Worm (Caenorhabditis elegans) whole organism, L3 larva: Measurements from ENCODE around the gene mig-2.

Experiments used
- R02D3.7 ChIP-seq: fragments of 150-350 bp; optimal IDR thresholded peaks from 2 replicates; lab custom pipeline; 2014; ENCODE audit warnings: missing biosample characterization, missing genetic modification characterization
- ZK546.5 ChIP-seq: sonication (generic microtip); optimal IDR thresholded peaks from 2 replicates; lab custom pipeline; 2017; ENCODE audit warnings: missing biosample characterization, missing genetic modification characterization
- aly-2 ChIP-seq: fragments of 150-350 bp; optimal IDR thresholded peaks from 2 replicates; lab custom pipeline; 2014; ENCODE audit warnings: missing biosample characterization, missing genetic modification characterization
- ceh-16 ChIP-seq: sonication (generic microtip); optimal IDR thresholded peaks from 2 replicates; lab custom pipeline; 2017; ENCODE audit warnings: missing biosample characterization, missing genetic modification characterization
- ceh-28 ChIP-seq: fragments of 150-350 bp; optimal IDR thresholded peaks from 2 replicates; lab custom pipeline; 2014; ENCODE audit warnings: missing biosample characterization, missing genetic modification reagents, missing genetic modification characterization
- ceh-82 ChIP-seq: fragments of 150-350 bp; optimal IDR thresholded peaks from 2 replicates; lab custom pipeline; 2014; ENCODE audit warnings: missing biosample characterization, missing genetic modification characterization
- ceh-9 ChIP-seq: sonication (generic microtip); optimal IDR thresholded peaks from 2 replicates; lab custom pipeline; 2018; ENCODE audit warnings: missing biosample characterization, missing genetic modification characterization
- daf-12 ChIP-seq: fragments of 150-350 bp; optimal IDR thresholded peaks from 2 replicates; lab custom pipeline; 2014; ENCODE audit warnings: missing biosample characterization, missing genetic modification reagents, missing genetic modification characterization
- egl-27 ChIP-seq: sonication (generic microtip); optimal IDR thresholded peaks from 4 replicates; lab custom pipeline; 2017; ENCODE audit warnings: missing biosample characterization, missing genetic modification reagents, missing genetic modification characterization
- egl-5 ChIP-seq: fragments of 150-350 bp; optimal IDR thresholded peaks from 2 replicates; lab custom pipeline; 2017; ENCODE audit warnings: missing biosample characterization, missing genetic modification reagents, missing genetic modification characterization, inconsistent platforms
- elt-1 ChIP-seq: fragments of 150-350 bp; optimal IDR thresholded peaks from 2 replicates; lab custom pipeline; 2014; ENCODE audit warnings: missing biosample characterization, missing genetic modification characterization
- elt-2 ChIP-seq: sonication (generic microtip); optimal IDR thresholded peaks from 2 replicates; lab custom pipeline; 2016; ENCODE audit warnings: missing genetic modification reagents, mild to moderate bottlenecking, missing genetic modification characterization, missing compliant biosample characterization
- elt-3 ChIP-seq, 3 experiments: fragments of 150-350 bp in 1 of 3; sonication (generic microtip) in 2 of 3; optimal IDR thresholded peaks; 2 replicates in 2 of 3; 4 replicates in 1 of 3; lab custom pipeline; 2014 to 2017; ENCODE audit warnings: missing biosample characterization in 3 of 3, missing genetic modification characterization in 3 of 3
- fkh-10 ChIP-seq: sonication (generic microtip); optimal IDR thresholded peaks from 2 replicates; lab custom pipeline; 2017; ENCODE audit warnings: missing biosample characterization, missing genetic modification reagents, missing genetic modification characterization
- fkh-2 ChIP-seq: fragments of 150-350 bp; optimal IDR thresholded peaks from 2 replicates; lab custom pipeline; 2014; ENCODE audit warnings: missing biosample characterization, missing genetic modification reagents, missing genetic modification characterization
- fos-1 ChIP-seq: fragments of 150-350 bp; optimal IDR thresholded peaks from 2 replicates; lab custom pipeline; 2014; ENCODE audit warnings: missing biosample characterization, missing genetic modification characterization
- hmg-11 ChIP-seq: sonication (generic microtip); optimal IDR thresholded peaks from 2 replicates; lab custom pipeline; 2016; ENCODE audit warnings: missing genetic modification characterization, missing compliant biosample characterization
- jun-1 ChIP-seq: fragments of 150-350 bp; optimal IDR thresholded peaks from 2 replicates; lab custom pipeline; 2014; ENCODE audit warnings: missing biosample characterization, missing genetic modification reagents, missing genetic modification characterization
- lin-15B ChIP-seq: fragments of 150-350 bp; optimal IDR thresholded peaks from 2 replicates; lab custom pipeline; 2014; ENCODE audit warnings: missing biosample characterization, missing genetic modification characterization
- lin-39 ChIP-seq: fragments of 150-350 bp; optimal IDR thresholded peaks from 2 replicates; lab custom pipeline; 2018; ENCODE audit warnings: missing biosample characterization, missing genetic modification reagents, missing genetic modification characterization
- lsy-12 ChIP-seq: sonication (generic microtip); optimal IDR thresholded peaks from 2 replicates; lab custom pipeline; 2016; ENCODE audit warnings: mild to moderate bottlenecking, missing genetic modification characterization, missing compliant biosample characterization
- mdl-1 ChIP-seq: fragments of 150-350 bp; optimal IDR thresholded peaks from 2 replicates; lab custom pipeline; 2014; ENCODE audit warnings: missing biosample characterization, missing genetic modification characterization
- mml-1 ChIP-seq: fragments of 150-350 bp; sonication (generic microtip); optimal IDR thresholded peaks from 3 replicates; lab custom pipeline; 2014; ENCODE audit warnings: missing biosample characterization, missing genetic modification characterization
- nfya-1 ChIP-seq: sonication (generic microtip); optimal IDR thresholded peaks from 2 replicates; lab custom pipeline; 2017; ENCODE audit warnings: missing genetic modification characterization, mild to moderate bottlenecking, missing compliant biosample characterization, antibody characterized with exemption, moderate library complexity; ENCODE audit not compliant: insufficient read depth
- nhr-12 ChIP-seq: fragments of 150-350 bp; optimal IDR thresholded peaks from 2 replicates; lab custom pipeline; 2014; ENCODE audit warnings: missing biosample characterization, missing genetic modification characterization
- nhr-23 ChIP-seq: fragments of 150-350 bp; optimal IDR thresholded peaks from 2 replicates; lab custom pipeline; 2014; ENCODE audit warnings: missing biosample characterization, missing genetic modification reagents, missing genetic modification characterization
- nhr-237 ChIP-seq: fragments of 150-350 bp; optimal IDR thresholded peaks from 2 replicates; lab custom pipeline; 2014; ENCODE audit warnings: missing biosample characterization, missing genetic modification characterization
- nhr-25 ChIP-seq: sonication (generic microtip); optimal IDR thresholded peaks from 2 replicates; lab custom pipeline; 2017; ENCODE audit warnings: missing biosample characterization, missing genetic modification characterization
- nhr-43 ChIP-seq: sonication (generic microtip); optimal IDR thresholded peaks from 2 replicates; lab custom pipeline; 2016; ENCODE audit warnings: mild to moderate bottlenecking, missing genetic modification characterization, missing compliant biosample characterization; ENCODE audit not compliant: poor library complexity, severe bottlenecking
- nhr-76 ChIP-seq: fragments of 150-350 bp; sonication (generic microtip); optimal IDR thresholded peaks from 5 replicates; lab custom pipeline; 2014; ENCODE audit warnings: missing biosample characterization, missing genetic modification characterization
- nhr-77 ChIP-seq: fragments of 150-350 bp; optimal IDR thresholded peaks from 2 replicates; lab custom pipeline; 2014; ENCODE audit warnings: missing biosample characterization, missing genetic modification characterization
- pha-4 ChIP-seq: fragments of 150-350 bp; optimal IDR thresholded peaks from 2 replicates; lab custom pipeline; 2014; ENCODE audit warnings: missing biosample characterization, missing genetic modification reagents, missing genetic modification characterization
- pqm-1 ChIP-seq: fragments of 150-350 bp; optimal IDR thresholded peaks from 2 replicates; lab custom pipeline; 2017; ENCODE audit warnings: missing biosample characterization, missing genetic modification characterization, inconsistent platforms
- skn-1 ChIP-seq: fragments of 150-350 bp; optimal IDR thresholded peaks from 2 replicates; lab custom pipeline; 2014; ENCODE audit warnings: missing biosample characterization, missing genetic modification characterization
- snpc-4 ChIP-seq: fragments of 150-350 bp; optimal IDR thresholded peaks from 2 replicates; lab custom pipeline; 2014; ENCODE audit warnings: missing biosample characterization, missing genetic modification characterization
- unc-62 ChIP-seq: fragments of 150-350 bp; sonication (generic microtip); optimal IDR thresholded peaks from 4 replicates; lab custom pipeline; 2014; ENCODE audit warnings: missing biosample characterization, missing genetic modification reagents, missing genetic modification characterization
- zag-1 ChIP-seq: fragments of 150-350 bp; optimal IDR thresholded peaks from 2 replicates; lab custom pipeline; 2014; ENCODE audit warnings: missing biosample characterization, missing genetic modification characterization
- ztf-11 ChIP-seq: fragments of 150-350 bp; optimal IDR thresholded peaks from 2 replicates; lab custom pipeline; 2014; ENCODE audit warnings: missing biosample characterization, missing genetic modification characterization
- ztf-4 ChIP-seq: fragments of 150-350 bp; optimal IDR thresholded peaks from 2 replicates; lab custom pipeline; 2014; ENCODE audit warnings: missing biosample characterization, missing genetic modification characterization

The mig-2 gene

ce11 chrX:11519016-11519509 lies 29.3 kb upstream of the mig-2 start, which contains the start of gene hpo-34:
hpo-34 (minus strand) TSS chrX:11519066.
- TF ChIP-seq nhr-237 (no peak), daf-12 (tag; lab: Kevin White, UChicago) (no peak), unc-62 (no peak), pqm-1 (tag; lab: Kevin White, UChicago) (peak; percentile 92), mml-1 (tag; lab: Kevin White, UChicago) (no peak), ceh-82 (tag; lab: Kevin White, UChicago) (no peak), nhr-12 (tag; lab: Kevin White, UChicago) (no peak), zag-1 (no peak), fos-1 (tag; lab: Kevin White, UChicago) (peak; percentile 17), pha-4 (tag; lab: Kevin White, UChicago) (peak; percentile 40), lsy-12 (tag; lab: Kevin White, UChicago) (no peak), jun-1 (tag; lab: Kevin White, UChicago) (peak; percentile 23), elt-2 (tag; lab: Kevin White, UChicago) (peak; percentile 96), snpc-4 (tag; lab: Kevin White, UChicago) (no peak)

- peak in 1 of 3 experiments; percentile 52 for TF ChIP-seq elt-3 (tag; optimal IDR thresholded peaks at IDR 0.05; lab: Kevin White, UChicago)
- no peak for TF ChIP-seq nhr-237
- TF ChIP-seq fkh-2 (tag; lab: Kevin White, UChicago) = no peak
- peak; percentile 82 for TF ChIP-seq ceh-28 (tag; lab: Kevin White, UChicago)
- TF ChIP-seq elt-2 (tag; lab: Kevin White, UChicago) = peak; percentile 68
- peak; percentile 51 for TF ChIP-seq nhr-25
- peak; percentile 69 for TF ChIP-seq egl-5 (tag; lab: Kevin White, UChicago)
- peak; percentile 48 for TF ChIP-seq pqm-1 (tag; lab: Kevin White, UChicago)
- TF ChIP-seq ceh-16 (tag; lab: Kevin White, UChicago) = no peak
- peak; percentile 84 for TF ChIP-seq jun-1 (tag; lab: Kevin White, UChicago)
- peak; percentile 89 for TF ChIP-seq skn-1 (tag; lab: Kevin White, UChicago)
- no peak for TF ChIP-seq fos-1 (tag; lab: Kevin White, UChicago)
- TF ChIP-seq nfya-1 = peak; percentile 83
- no peak for TF ChIP-seq zag-1
- TF ChIP-seq lin-15B (tag; lab: Kevin White, UChicago) = no peak
- peak; percentile 90 for TF ChIP-seq nhr-23
- TF ChIP-seq fkh-10 = no peak
- peak; percentile 47 for TF ChIP-seq R02D3.7 (tag; lab: Kevin White, UChicago)
- no peak for TF ChIP-seq ztf-11 (tag; lab: Kevin White, UChicago)
- TF ChIP-seq hmg-11 (tag; lab: Kevin White, UChicago) = peak; percentile 86
- peak; percentile 54 for TF ChIP-seq lin-39 (tag; lab: Kevin White, UChicago)
- no peak for TF ChIP-seq aly-2 (tag; lab: Kevin White, UChicago)
- peak; percentile 66 for TF ChIP-seq nhr-77
- no peak for TF ChIP-seq ceh-9 (tag; lab: Kevin White, UChicago)
- no peak for TF ChIP-seq snpc-4 (tag; lab: Kevin White, UChicago)
- peak; percentile 14 for TF ChIP-seq ceh-82 (tag; lab: Kevin White, UChicago)
- no peak for TF ChIP-seq ztf-4 (tag; lab: Kevin White, UChicago)
- peak; percentile 2 for TF ChIP-seq elt-1 (tag; lab: Kevin White, UChicago)
- TF ChIP-seq egl-27 (tag; lab: Kevin White, UChicago) = peak; percentile 23
- TF ChIP-seq mdl-1 = no peak
- no peak for TF ChIP-seq daf-12 (tag; lab: Kevin White, UChicago)
- no peak for TF ChIP-seq nhr-76 (tag; lab: Kevin White, UChicago)
- no peak for TF ChIP-seq pha-4 (tag; lab: Kevin White, UChicago)
- no peak for TF ChIP-seq ZK546.5
- TF ChIP-seq nhr-43 (tag; lab: Kevin White, UChicago) = peak; percentile 69
Measured at ce11 chrX:11522058-11522757, 26.2 kb upstream of the mig-2 start, which contains the start of gene sdc-2. sdc-2 (plus strand) TSS chrX:11522707.
